Fruit fly (Drosophila melanogaster): ENCODE measurements around the gene Best3.

Best3 gene

DNA sequence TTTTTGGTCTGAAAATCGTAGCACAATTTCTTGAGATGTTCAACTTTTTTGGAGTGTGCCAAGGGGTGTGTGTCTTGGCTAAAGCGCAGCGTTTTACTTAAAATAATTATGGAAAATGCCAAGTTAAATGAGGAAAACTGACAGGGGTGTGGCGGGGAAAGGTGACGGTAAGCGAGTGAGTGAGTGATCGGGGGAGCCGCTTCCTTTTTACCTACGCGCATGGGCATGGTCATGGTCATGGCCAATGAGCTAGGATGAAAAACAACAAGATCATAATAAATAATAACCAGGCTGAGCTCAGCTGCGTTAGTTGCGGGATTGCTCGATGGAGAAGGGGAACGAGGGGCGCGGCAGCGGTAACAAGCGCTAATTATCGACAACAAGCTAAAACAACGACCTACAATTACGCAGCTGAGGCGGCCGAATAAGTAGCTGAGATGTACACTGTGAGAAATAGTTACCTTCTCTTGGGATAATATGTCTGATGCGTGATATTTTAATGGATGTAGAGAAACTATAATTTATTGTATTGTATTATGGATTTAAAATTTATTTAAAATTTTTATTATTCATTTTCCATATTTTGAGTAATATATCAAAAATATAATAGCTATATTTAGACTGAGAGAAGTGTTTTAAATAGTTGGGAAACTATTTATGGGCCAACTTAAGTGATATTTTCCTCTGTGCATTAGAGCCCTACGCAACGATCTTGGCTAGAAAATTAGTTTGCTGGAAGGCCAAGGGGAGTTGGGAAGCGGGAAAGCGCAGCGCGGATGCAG is 38.1 kb downstream of the Best3 start:
- peak; percentile 19 to 41 for TF ChIP-seq CTCF (optimal IDR thresholded peaks at IDR 0.05)
- no peak for TF ChIP-seq CG8478 (optimal IDR thresholded peaks at IDR 0.05)

DNA sequence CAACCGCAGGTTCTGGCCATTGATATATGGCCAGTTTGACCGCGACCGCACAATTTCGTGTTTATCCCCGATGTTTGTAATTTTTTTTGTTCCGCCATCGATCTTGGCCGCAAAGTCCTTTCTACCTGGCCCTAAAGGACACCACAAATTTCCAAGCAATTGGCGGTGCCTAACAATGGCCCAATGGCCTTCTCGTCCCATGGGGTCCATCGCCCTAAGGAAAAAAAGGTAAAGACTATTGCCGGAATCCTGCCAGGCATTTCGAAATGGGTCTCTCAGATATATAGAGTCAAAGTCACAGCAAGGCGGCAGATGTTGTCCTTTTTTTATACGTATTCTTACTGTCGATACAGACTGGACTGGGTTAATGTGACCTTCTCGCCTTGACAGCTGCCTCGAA is 40.5 kb downstream of the Best3 start:
- no peak for TF ChIP-seq CTCF (optimal IDR thresholded peaks at IDR 0.05)
- TF ChIP-seq CG8478 (optimal IDR thresholded peaks at IDR 0.05): no peak

DNA sequence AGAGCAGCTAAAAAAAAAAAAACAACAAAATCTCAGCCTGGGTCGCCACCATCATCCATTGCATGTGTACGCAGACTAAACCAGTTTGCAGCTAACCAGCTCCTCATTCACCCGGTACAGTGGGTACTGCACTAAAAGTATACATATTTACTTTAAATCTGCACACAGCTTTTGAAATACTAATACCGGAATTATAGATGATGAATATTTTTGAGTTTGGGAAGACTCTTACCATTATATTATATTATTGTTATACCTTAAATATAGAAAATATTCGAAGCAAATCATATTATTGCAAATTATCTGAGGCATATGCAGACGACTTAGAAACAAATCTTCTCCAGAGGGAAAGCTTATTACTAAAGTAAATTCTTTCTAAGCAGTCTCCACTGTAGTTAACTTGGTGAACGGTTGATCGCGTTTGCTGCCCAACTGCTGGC is 41.5 kb downstream of the Best3 start:
- TF ChIP-seq CG8478 (optimal IDR thresholded peaks at IDR 0.05): no peak
- TF ChIP-seq CTCF (optimal IDR thresholded peaks at IDR 0.05): no peak

DNA sequence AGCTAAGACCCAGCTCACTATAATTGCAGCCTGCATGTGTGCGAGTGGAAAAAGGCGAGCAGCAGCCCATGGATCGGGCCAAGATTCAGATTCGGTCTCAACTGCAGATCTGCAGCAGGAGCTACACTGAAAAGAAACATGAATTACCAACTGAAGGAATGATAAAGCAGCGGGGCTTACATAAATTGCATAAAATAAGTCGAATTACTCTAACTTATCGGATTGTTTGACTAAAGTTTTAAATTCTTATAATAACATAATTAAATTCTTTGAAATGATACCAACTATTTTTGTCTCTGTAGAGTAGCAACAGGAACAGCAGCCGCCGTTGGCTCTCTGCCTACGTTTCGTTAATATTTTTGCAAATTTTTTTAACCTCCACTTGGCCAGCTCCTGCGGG is 42.0 kb downstream of the Best3 start:
- no peak for TF ChIP-seq CG8478 (optimal IDR thresholded peaks at IDR 0.05)
- no peak for TF ChIP-seq CTCF (optimal IDR thresholded peaks at IDR 0.05)

DNA sequence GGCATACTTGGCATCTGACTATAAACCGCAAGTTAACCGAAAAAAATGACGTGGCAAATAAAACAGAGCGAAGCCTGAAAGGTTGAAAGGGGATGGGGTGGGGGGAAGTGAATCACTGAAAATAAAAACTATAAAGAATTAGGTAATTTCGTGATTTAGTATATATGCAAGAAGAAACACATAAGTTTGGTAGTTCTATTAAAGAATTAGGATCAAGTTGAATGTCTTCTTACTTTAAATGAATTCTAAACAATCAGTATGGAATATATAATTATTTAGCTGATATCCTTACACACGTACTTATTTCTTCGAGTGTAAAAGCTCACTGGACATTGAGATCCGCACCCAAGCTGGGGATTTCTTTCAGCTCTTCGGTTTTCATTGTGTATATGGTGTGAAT is 44.2 kb downstream of the Best3 start:
- TF ChIP-seq CG8478 (optimal IDR thresholded peaks at IDR 0.05): no peak
- no peak for TF ChIP-seq CTCF (optimal IDR thresholded peaks at IDR 0.05)

DNA sequence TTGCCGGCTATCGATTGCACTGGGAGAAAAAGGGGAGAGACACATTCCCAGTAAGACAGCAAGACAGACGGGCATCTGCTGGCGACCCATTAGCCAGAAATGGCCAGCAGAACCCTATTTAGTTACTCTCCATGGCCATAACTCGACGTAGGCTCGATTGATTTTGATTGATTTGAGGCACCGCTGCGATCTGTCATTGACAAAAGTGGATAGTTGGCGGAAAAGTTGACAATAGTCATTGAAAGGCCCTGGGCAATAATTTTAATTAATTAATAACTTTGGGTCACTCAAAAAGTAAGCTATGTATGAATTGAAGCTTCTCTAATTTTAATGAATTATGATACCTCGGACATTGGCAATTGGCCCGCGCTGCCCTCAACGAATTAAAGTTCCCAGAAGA is 45.4 kb downstream of the Best3 start:
- no peak for TF ChIP-seq CTCF (optimal IDR thresholded peaks at IDR 0.05)
- no peak for TF ChIP-seq CG8478 (optimal IDR thresholded peaks at IDR 0.05)

DNA sequence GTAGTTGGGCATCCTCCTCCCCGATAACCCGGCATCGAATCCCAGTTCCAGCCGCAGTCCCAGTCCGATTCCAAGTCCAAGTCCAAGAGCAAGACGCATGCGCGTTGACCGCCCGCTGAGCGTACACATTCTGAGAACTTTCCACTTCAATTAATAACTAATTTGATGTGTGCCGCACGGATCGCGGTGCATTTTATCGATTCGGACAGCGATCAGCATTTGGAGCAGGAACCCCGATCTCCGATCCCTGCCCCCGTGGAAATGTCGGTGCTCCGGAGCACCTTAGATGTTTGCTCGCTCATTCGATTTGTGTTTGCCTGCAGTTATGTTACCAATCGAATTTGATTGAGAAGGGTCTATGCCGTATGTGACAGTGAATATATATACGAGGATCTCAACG is 48.5 kb downstream of the Best3 start:
- TF ChIP-seq CTCF (optimal IDR thresholded peaks at IDR 0.05): no peak
- no peak for TF ChIP-seq CG8478 (optimal IDR thresholded peaks at IDR 0.05)

DNA sequence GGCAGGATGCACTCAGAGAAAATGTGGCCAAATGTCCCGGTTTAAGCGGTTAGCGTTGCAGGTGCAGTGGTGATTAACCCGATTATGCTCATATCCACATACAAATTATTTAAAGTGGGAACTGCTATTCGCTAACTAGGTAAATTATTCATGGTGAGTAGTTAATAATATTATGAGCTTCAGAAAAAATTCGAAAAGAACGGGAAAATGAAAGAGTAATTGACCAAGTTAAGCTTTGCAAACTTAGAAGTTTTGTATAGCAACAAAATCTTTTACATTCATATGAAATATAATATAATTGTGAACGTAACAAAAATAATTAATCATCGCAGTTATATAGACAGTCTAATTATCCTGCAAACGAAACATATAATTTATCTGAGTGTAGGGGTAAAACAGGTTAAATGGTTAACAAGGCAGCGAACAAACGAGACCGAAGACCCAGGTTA is 49.0 kb downstream of the Best3 start:
- TF ChIP-seq CTCF (optimal IDR thresholded peaks at IDR 0.05) (no peak), CG8478 (optimal IDR thresholded peaks at IDR 0.05) (no peak)

DNA sequence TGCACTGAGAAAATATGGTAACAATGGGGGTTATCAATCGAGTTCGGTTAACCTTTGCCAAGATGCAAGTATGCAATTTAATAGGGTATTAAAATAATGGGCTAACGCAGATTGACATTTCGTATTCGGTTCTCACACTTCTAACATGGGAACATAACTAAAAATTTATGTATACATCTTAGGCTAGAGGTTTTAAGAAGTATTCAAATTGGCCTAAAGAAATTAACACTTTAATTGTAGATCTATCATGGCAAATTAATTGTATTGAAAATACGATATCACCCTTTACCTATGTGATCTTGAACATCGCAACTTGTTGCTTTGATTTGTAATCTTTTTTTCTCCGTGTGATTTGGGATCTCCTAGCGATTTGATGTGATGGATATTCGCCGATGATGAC is 50.0 kb downstream of the Best3 start:
- TF ChIP-seq CTCF (optimal IDR thresholded peaks at IDR 0.05): no peak
- TF ChIP-seq CG8478 (optimal IDR thresholded peaks at IDR 0.05): no peak

DNA sequence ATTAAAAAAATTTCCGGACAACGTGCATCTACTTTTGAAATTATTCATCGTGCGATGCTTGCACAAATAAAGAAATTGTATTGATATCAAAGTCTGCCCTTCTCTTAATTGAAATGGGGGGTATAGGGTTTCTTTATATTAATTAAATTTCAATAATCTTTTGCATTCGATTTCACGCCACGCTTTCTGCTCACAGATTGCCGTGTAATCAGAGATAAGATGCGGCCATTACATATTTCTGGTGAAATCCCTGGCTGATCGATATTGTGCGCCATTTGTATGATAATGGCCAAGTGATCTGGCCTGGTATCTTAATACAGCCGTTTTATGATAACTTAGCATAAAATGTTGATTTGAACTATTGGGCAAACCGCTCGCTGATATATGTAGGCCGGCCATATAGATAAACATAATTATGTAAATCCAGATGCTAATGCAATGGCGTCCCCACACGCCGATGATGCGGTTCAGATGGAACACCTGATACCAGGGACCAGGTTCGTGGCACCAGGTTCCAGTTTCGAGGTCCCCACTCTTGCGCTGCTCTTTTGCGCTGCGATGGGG is 50.7 kb downstream of the Best3 start:
- TF ChIP-seq CG8478 (optimal IDR thresholded peaks at IDR 0.05) (no peak), CTCF (optimal IDR thresholded peaks at IDR 0.05) (no peak)

Measured in S2 (cell line).